Worm (Caenorhabditis elegans): Measurements from ENCODE around the gene mdt-22.

The mdt-22 gene

DNA sequence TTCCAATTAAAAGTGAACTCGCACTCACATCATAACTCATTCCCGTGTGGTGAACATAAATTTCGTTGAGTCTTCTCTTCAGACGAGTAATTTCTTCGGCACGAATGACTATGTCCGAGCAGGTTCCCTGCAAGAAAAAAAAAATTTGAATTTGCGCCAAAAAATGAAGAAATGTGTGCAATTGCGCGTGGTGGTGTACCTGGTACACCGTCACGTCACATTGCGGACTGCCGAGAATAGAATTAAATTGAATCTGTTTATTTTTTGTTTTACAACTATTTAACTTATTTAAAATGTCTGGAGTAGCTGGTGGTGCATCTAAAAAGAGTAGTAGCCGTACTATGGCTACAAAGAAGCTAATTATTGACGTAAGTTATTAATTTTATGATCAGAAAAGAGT is at the start of gene mdt-22:
Gene mdt-22 (plus strand): TSS at position 263 of the 400 bp plus-strand sequence.
- TF ChIP-seq nhr-43 (tag; optimal IDR thresholded peaks at IDR 0.05; ENCODE audit: poor library complexity, severe bottlenecking) (peak; percentile 41), mdl-1 (tag; optimal IDR thresholded peaks at IDR 0.05) (no peak), ceh-28 (tag; optimal IDR thresholded peaks at IDR 0.05) (peak; percentile 25), ceh-16 (tag; optimal IDR thresholded peaks at IDR 0.05) (no peak), nhr-28 (tag; optimal IDR thresholded peaks at IDR 0.05) (no peak), R02D3.7 (tag; optimal IDR thresholded peaks at IDR 0.05) (peak; percentile 73), elt-1 (tag; optimal IDR thresholded peaks at IDR 0.05) (no peak), lin-39 (tag; optimal IDR thresholded peaks at IDR 0.05) (no peak), snpc-4 (tag; optimal IDR thresholded peaks at IDR 0.05) (peak; percentile 2), tbx-2 (tag; optimal IDR thresholded peaks at IDR 0.05) (no peak), pha-4 (tag; optimal IDR thresholded peaks at IDR 0.05) (peak; percentile 81), ztf-4 (tag; optimal IDR thresholded peaks at IDR 0.05) (no peak), fkh-10 (GFP tag; optimal IDR thresholded peaks at IDR 0.05) (peak; percentile 30), mml-1 (tag; optimal IDR thresholded peaks at IDR 0.05) (no peak), fkh-2 (tag; optimal IDR thresholded peaks at IDR 0.05) (no peak), lsy-12 (tag; optimal IDR thresholded peaks at IDR 0.05) (peak; percentile 56), zag-1 (tag; optimal IDR thresholded peaks at IDR 0.05) (no peak), daf-12 (tag; optimal IDR thresholded peaks at IDR 0.05) (no peak), sea-2 (GFP tag; optimal IDR thresholded peaks at IDR 0.05) (no peak), nhr-25 (tag; optimal IDR thresholded peaks at IDR 0.05) (peak; percentile 52), egl-5 (tag; optimal IDR thresholded peaks at IDR 0.05) (peak; percentile 63), nhr-237 (tag; optimal IDR thresholded peaks at IDR 0.05) (no peak), nfya-1 (tag; optimal IDR thresholded peaks at IDR 0.05; ENCODE audit: insufficient read depth) (peak; percentile 75), fos-1 (tag; optimal IDR thresholded peaks at IDR 0.05) (no peak), ZK546.5 (tag; optimal IDR thresholded peaks at IDR 0.05) (no peak), lin-15B (tag; optimal IDR thresholded peaks at IDR 0.05) (peak; percentile 81), ceh-9 (tag; optimal IDR thresholded peaks at IDR 0.05) (no peak), elt-2 (tag; optimal IDR thresholded peaks at IDR 0.05) (peak; percentile 55), ama-1 (optimal IDR thresholded peaks at IDR 0.05) (peak; percentile 62), eor-1 (tag; optimal IDR thresholded peaks at IDR 0.05) (no peak), elt-3 (tag; optimal IDR thresholded peaks at IDR 0.05) (no peak), unc-62 (GFP tag; optimal IDR thresholded peaks at IDR 0.05) (no peak), egl-27 (tag; optimal IDR thresholded peaks at IDR 0.05) (peak; percentile 17), hmg-11 (tag; optimal IDR thresholded peaks at IDR 0.05) (peak; percentile 93), jun-1 (tag; optimal IDR thresholded peaks at IDR 0.05) (peak; percentile 58), unc-39 (tag; optimal IDR thresholded peaks at IDR 0.05) (no peak), pqm-1 (tag; optimal IDR thresholded peaks at IDR 0.05) (no peak), ceh-82 (tag; optimal IDR thresholded peaks at IDR 0.05) (peak; percentile 51), nhr-11 (tag; optimal IDR thresholded peaks at IDR 0.05) (no peak), nhr-77 (tag; optimal IDR thresholded peaks at IDR 0.05) (no peak), nhr-23 (tag; optimal IDR thresholded peaks at IDR 0.05) (peak; percentile 61), skn-1 (tag; optimal IDR thresholded peaks at IDR 0.05) (peak; percentile 29)

DNA sequence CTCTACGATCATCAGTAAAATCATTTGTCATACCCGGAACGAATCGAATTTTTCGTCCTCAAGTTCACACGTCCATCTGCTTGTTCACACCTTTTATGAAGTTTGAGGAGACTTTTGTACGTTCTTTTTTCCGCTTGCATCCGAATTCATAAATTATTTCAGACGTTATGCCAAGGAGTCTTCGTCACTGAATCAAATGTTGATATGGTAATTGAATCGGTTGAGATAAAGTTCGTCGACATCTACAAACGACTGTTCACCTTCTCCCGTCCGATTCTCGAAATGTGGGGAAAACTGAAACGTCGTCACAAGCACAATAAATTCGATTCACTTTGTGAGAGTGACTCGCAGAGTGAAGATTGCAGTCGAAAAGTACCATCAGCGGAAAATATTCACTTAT is 49.0 kb upstream of the mdt-22 start:
- TF ChIP-seq mdl-1 (tag; optimal IDR thresholded peaks at IDR 0.05) = no peak
- TF ChIP-seq ceh-82 (tag; optimal IDR thresholded peaks at IDR 0.05) = no peak
- TF ChIP-seq fkh-10 (GFP tag; optimal IDR thresholded peaks at IDR 0.05) = no peak
- TF ChIP-seq nfya-1 (tag; optimal IDR thresholded peaks at IDR 0.05; ENCODE audit: insufficient read depth) = no peak
- no peak for TF ChIP-seq nhr-25 (tag; optimal IDR thresholded peaks at IDR 0.05)
- no peak for TF ChIP-seq nhr-28 (tag; optimal IDR thresholded peaks at IDR 0.05)
- TF ChIP-seq nhr-23 (tag; optimal IDR thresholded peaks at IDR 0.05) = no peak
- TF ChIP-seq eor-1 (tag; optimal IDR thresholded peaks at IDR 0.05) = no peak
- TF ChIP-seq snpc-4 (tag; optimal IDR thresholded peaks at IDR 0.05) = no peak
- TF ChIP-seq pha-4 (tag; optimal IDR thresholded peaks at IDR 0.05) = no peak

ce11 chrII:10261261-10261660 is 39.8 kb upstream of the mdt-22 start:
- no peak for TF ChIP-seq ceh-16 (tag; optimal IDR thresholded peaks at IDR 0.05)
- TF ChIP-seq nhr-28 (tag; optimal IDR thresholded peaks at IDR 0.05) = no peak
- TF ChIP-seq ztf-11 (tag; optimal IDR thresholded peaks at IDR 0.05) = no peak
- no peak for TF ChIP-seq ceh-9 (tag; optimal IDR thresholded peaks at IDR 0.05)
- TF ChIP-seq pqm-1 (tag; optimal IDR thresholded peaks at IDR 0.05) = no peak
- TF ChIP-seq elt-2 (tag; optimal IDR thresholded peaks at IDR 0.05) = no peak
- no peak for TF ChIP-seq skn-1 (tag; optimal IDR thresholded peaks at IDR 0.05)
